Worm (Caenorhabditis elegans) whole organism, L2 larva: ENCODE measurements around the gene pck-3.

Experiments used
- dmd-4 ChIP-seq: sonication (generic microtip); optimal IDR thresholded peaks from 2 replicates; lab custom pipeline; 2017; ENCODE audit warnings: missing biosample characterization, missing genetic modification characterization
- fos-1 ChIP-seq: fragments of 150-350 bp; optimal IDR thresholded peaks from 2 replicates; lab custom pipeline; 2014; ENCODE audit warnings: missing biosample characterization, missing genetic modification characterization
- lin-11 ChIP-seq: fragments of 150-350 bp; sonication (generic microtip); optimal IDR thresholded peaks from 2 replicates; lab custom pipeline; 2014; ENCODE audit warnings: missing biosample characterization, missing genetic modification characterization, inconsistent platforms, mixed read lengths
- mdl-1 ChIP-seq, 2 experiments: fragments of 150-350 bp in 1 of 2; sonication (generic microtip) in 1 of 2; optimal IDR thresholded peaks; 2 replicates each; lab custom pipeline; 2017; ENCODE audit warnings: missing biosample characterization in 2 of 2, missing genetic modification characterization in 2 of 2
- nhr-10 ChIP-seq: sonication (generic microtip); optimal IDR thresholded peaks from 2 replicates; lab custom pipeline; 2017; ENCODE audit warnings: missing biosample characterization, missing genetic modification characterization
- nhr-11 ChIP-seq: fragments of 150-350 bp; optimal IDR thresholded peaks from 2 replicates; lab custom pipeline; 2014; ENCODE audit warnings: missing biosample characterization, missing genetic modification characterization
- nhr-237 ChIP-seq: fragments of 150-350 bp; optimal IDR thresholded peaks from 2 replicates; lab custom pipeline; 2014; ENCODE audit warnings: missing biosample characterization, missing genetic modification characterization
- nhr-77 ChIP-seq: fragments of 150-350 bp; optimal IDR thresholded peaks from 2 replicates; lab custom pipeline; 2014; ENCODE audit warnings: missing biosample characterization, missing genetic modification characterization
- sma-3 ChIP-seq: sonication (generic microtip); optimal IDR thresholded peaks from 2 replicates; lab custom pipeline; 2016; ENCODE audit warnings: missing genetic modification reagents, missing genetic modification characterization, missing compliant biosample characterization
- unc-39 ChIP-seq: fragments of 150-350 bp; optimal IDR thresholded peaks from 2 replicates; lab custom pipeline; 2014; ENCODE audit warnings: missing biosample characterization, missing genetic modification characterization
- unc-62 ChIP-seq: fragments of 150-350 bp; optimal IDR thresholded peaks from 2 replicates; lab custom pipeline; 2014; ENCODE audit warnings: missing biosample characterization, missing genetic modification reagents, missing genetic modification characterization
- zag-1 ChIP-seq: fragments of 150-350 bp; optimal IDR thresholded peaks from 2 replicates; lab custom pipeline; 2014; ENCODE audit warnings: missing biosample characterization, missing genetic modification characterization
- ztf-1 ChIP-seq: fragments of 200-800 bp; sonication (Bioruptor generic); conservative IDR thresholded peaks from 2 replicates; pipeline ENCODE4 v1.3.6; 2022; ENCODE audit warnings: missing genetic modification characterization, missing compliant biosample characterization

ce11 chrIV:5858212-5858611 lies 38.2 kb upstream of the pck-3 start:
- TF ChIP-seq fos-1 (tag; lab: Kevin White, UChicago) (no peak), nhr-10 (no peak), dmd-4 (tag; lab: Kevin White, UChicago) (no peak), lin-11 (no peak), ztf-1 (GFP tag; lab: Robert Waterston, UW) (no peak), zag-1 (tag; lab: Kevin White, UChicago) (no peak), unc-39 (no peak), nhr-11 (tag; lab: Kevin White, UChicago) (no peak), nhr-77 (no peak), mdl-1 (tag; optimal IDR thresholded peaks at IDR 0.05; lab: Kevin White, UChicago) (no peak), nhr-237 (no peak), unc-62 (GFP tag; lab: Kevin White, UChicago) (no peak), sma-3 (GFP tag; lab: Kevin White, UChicago) (no peak)
